Fruit fly (Drosophila melanogaster) whole organism, embryonic: Measurements from ENCODE around the gene CG46460.

Experiments
- Asciz ChIP-seq: fragments of 200-800 bp; sonication (Bioruptor generic); optimal IDR thresholded peaks from 2 replicates; lab custom pipeline; 2017; ENCODE audit warnings: missing biosample characterization, mild to moderate bottlenecking, missing genetic modification characterization, missing genetic modification reagents
- CG10543 ChIP-seq: fragments of 200-800 bp; sonication (Bioruptor generic); optimal IDR thresholded peaks from 3 replicates; lab custom pipeline; 2017; ENCODE audit warnings: missing biosample characterization, mild to moderate bottlenecking, missing genetic modification characterization, moderate library complexity
- CG10979 ChIP-seq: fragments of 200-800 bp; sonication (Bioruptor generic); optimal IDR thresholded peaks from 2 replicates; lab custom pipeline; 2018; ENCODE audit warnings: missing biosample characterization, mild to moderate bottlenecking, missing genetic modification characterization, moderate library complexity
- CG11085 ChIP-seq: fragments of 200-800 bp; sonication (Bioruptor generic); IDR thresholded peaks from 2 replicates; pipeline ENCODE4 v1.3.6; 2022; ENCODE audit warnings: missing biosample characterization, missing genetic modification characterization
- CG12071 ChIP-seq: fragments of 200-800 bp; sonication (Bioruptor generic); optimal IDR thresholded peaks from 3 replicates; lab custom pipeline; 2018; ENCODE audit warnings: missing biosample characterization, mild to moderate bottlenecking, missing genetic modification characterization
- CG12104 ChIP-seq: fragments of 200-800 bp; sonication (Bioruptor generic); optimal IDR thresholded peaks from 3 replicates; lab custom pipeline; 2016; ENCODE audit warnings: missing biosample characterization, missing genetic modification characterization
- CG13894 ChIP-seq: fragments of 200-800 bp; sonication (Bioruptor generic); optimal IDR thresholded peaks from 3 replicates; lab custom pipeline; 2018; ENCODE audit warnings: missing biosample characterization, mild to moderate bottlenecking, missing genetic modification characterization, moderate library complexity
- CG14860 ChIP-seq: fragments of 200-800 bp; sonication (Bioruptor generic); IDR thresholded peaks from 3 replicates; pipeline ENCODE4 v1.3.6; 2022; ENCODE audit warnings: missing biosample characterization, missing genetic modification characterization; ENCODE audit not compliant: partially characterized antibody
- CG15073 ChIP-seq: fragments of 200-800 bp; sonication (Bioruptor generic); optimal IDR thresholded peaks from 2 replicates; lab custom pipeline; 2016; ENCODE audit warnings: missing biosample characterization, missing genetic modification characterization
- CG15479 ChIP-seq: fragments of 200-800 bp; sonication (Bioruptor generic); optimal IDR thresholded peaks from 3 replicates; lab custom pipeline; 2019; ENCODE audit warnings: missing biosample characterization, mild to moderate bottlenecking, missing genetic modification characterization, moderate library complexity
- CG16863 ChIP-seq: fragments of 200-800 bp; sonication (Bioruptor generic); optimal IDR thresholded peaks from 3 replicates; lab custom pipeline; 2016; ENCODE audit warnings: missing biosample characterization, missing genetic modification characterization
- CG2116 ChIP-seq: fragments of 200-800 bp; sonication (Bioruptor generic); optimal IDR thresholded peaks from 3 replicates; lab custom pipeline; 2018; ENCODE audit warnings: missing biosample characterization, mild to moderate bottlenecking, missing genetic modification characterization
- CG2712 ChIP-seq: fragments of 200-800 bp; optimal IDR thresholded peaks from 3 replicates; lab custom pipeline; 2019; ENCODE audit warnings: missing biosample characterization, mild to moderate bottlenecking, missing genetic modification characterization, moderate library complexity
- CG4404 ChIP-seq: fragments of 200-800 bp; sonication (Bioruptor generic); IDR thresholded peaks from 2 replicates; pipeline ENCODE4 v1.3.6; 2022; ENCODE audit warnings: missing biosample characterization, missing genetic modification characterization
- CG8281 ChIP-seq: fragments of 200-800 bp; sonication (Bioruptor generic); optimal IDR thresholded peaks from 2 replicates; lab custom pipeline; 2018; ENCODE audit warnings: missing biosample characterization, mild to moderate bottlenecking, missing genetic modification characterization, moderate library complexity
- CG8290 ChIP-seq, 3 experiments: fragments of 200-800 bp; sonication (Bioruptor generic); optimal IDR thresholded peaks; 2 replicates each; lab custom pipeline; 2016 to 2019; ENCODE audit warnings: missing biosample characterization in 3 of 3, missing genetic modification characterization in 3 of 3, mild to moderate bottlenecking in 2 of 3, moderate library complexity in 1 of 3
- CG8359 ChIP-seq: fragments of 200-800 bp; sonication (Bioruptor generic); optimal IDR thresholded peaks from 2 replicates; lab custom pipeline; 2017; ENCODE audit warnings: missing biosample characterization, mild to moderate bottlenecking, missing genetic modification characterization, borderline replicate concordance
- CG8478 ChIP-seq: fragments of >200 bp; optimal IDR thresholded peaks from 2 replicates; lab custom pipeline; 2018
- CG8924 ChIP-seq: fragments of 200-800 bp; optimal IDR thresholded peaks from 3 replicates; lab custom pipeline; 2019; ENCODE audit warnings: missing biosample characterization, mild to moderate bottlenecking, missing genetic modification characterization, moderate library complexity
- CG9727 ChIP-seq: fragments of 200-800 bp; sonication (Bioruptor generic); optimal IDR thresholded peaks from 3 replicates; lab custom pipeline; 2017; ENCODE audit warnings: missing biosample characterization, mild to moderate bottlenecking, missing genetic modification characterization
- CrebB ChIP-seq: fragments of 200-800 bp; sonication (Bioruptor generic); optimal IDR thresholded peaks from 3 replicates; lab custom pipeline; 2018; ENCODE audit warnings: missing biosample characterization, mild to moderate bottlenecking, missing genetic modification characterization
- Deaf1 ChIP-seq: fragments of 200-800 bp; optimal IDR thresholded peaks from 3 replicates; lab custom pipeline; 2019; ENCODE audit warnings: missing biosample characterization, mild to moderate bottlenecking, missing genetic modification characterization, moderate library complexity
- Dek ChIP-seq: fragments of 200-800 bp; sonication (Bioruptor generic); optimal IDR thresholded peaks from 3 replicates; lab custom pipeline; 2019; ENCODE audit warnings: missing biosample characterization, mild to moderate bottlenecking, missing genetic modification characterization, moderate library complexity
- HLHmδ ChIP-seq: fragments of 200-800 bp; sonication (Bioruptor generic); optimal IDR thresholded peaks from 2 replicates; lab custom pipeline; 2018; ENCODE audit warnings: missing biosample characterization, mild to moderate bottlenecking, missing genetic modification characterization, moderate library complexity
- Hand ChIP-seq: fragments of 200-800 bp; sonication (Bioruptor generic); optimal IDR thresholded peaks from 2 replicates; lab custom pipeline; 2017; ENCODE audit warnings: mild to moderate bottlenecking, missing biosample characterization, missing genetic modification reagents, missing genetic modification characterization
- Hmx ChIP-seq: fragments of 200-800 bp; sonication (Bioruptor generic); optimal IDR thresholded peaks from 2 replicates; lab custom pipeline; 2016; ENCODE audit warnings: missing biosample characterization, missing genetic modification characterization
- Med ChIP-seq: fragments of 200-800 bp; sonication (Bioruptor generic); peaks from one replicate; lab custom pipeline; 2016; ENCODE audit warnings: missing biosample characterization, missing genetic modification characterization, mild to moderate bottlenecking, inconsistent platforms, moderate library complexity
- NC2β ChIP-seq: fragments of 200-800 bp; sonication (Bioruptor generic); optimal IDR thresholded peaks from 2 replicates; lab custom pipeline; 2016; ENCODE audit warnings: missing biosample characterization, missing genetic modification characterization
- NFAT ChIP-seq: fragments of 200-800 bp; sonication (Bioruptor generic); IDR thresholded peaks from 2 replicates; pipeline ENCODE4 v1.3.6; 2022; ENCODE audit warnings: missing biosample characterization, missing genetic modification characterization
- Six4 ChIP-seq: fragments of 200-800 bp; sonication (Bioruptor generic); optimal IDR thresholded peaks from 2 replicates; lab custom pipeline; 2016; ENCODE audit warnings: missing biosample characterization, missing genetic modification characterization
- Trl ChIP-seq, 3 experiments: fragments of >200 bp in 2 of 3; fragments of 200-800 bp in 1 of 3; sonication (Bioruptor generic) in 1 of 3; optimal IDR thresholded peaks; 2 replicates in 1 of 3; 3 replicates in 2 of 3; lab custom pipeline; 2016 to 2017; ENCODE audit warnings: missing biosample characterization in 1 of 3, missing genetic modification characterization in 1 of 3
- abd-A ChIP-seq: fragments of 200-800 bp; sonication (Bioruptor generic); optimal IDR thresholded peaks from 3 replicates; lab custom pipeline; 2019; ENCODE audit warnings: missing biosample characterization, mild to moderate bottlenecking, missing genetic modification characterization, moderate library complexity
- ap ChIP-seq: fragments of 200-800 bp; sonication (Bioruptor generic); IDR thresholded peaks from 2 replicates; pipeline ENCODE4 v1.3.6; 2022; ENCODE audit warnings: missing biosample characterization, missing genetic modification characterization
- cato ChIP-seq: fragments of 200-800 bp; sonication (Bioruptor generic); optimal IDR thresholded peaks from 2 replicates; lab custom pipeline; 2016; ENCODE audit warnings: missing biosample characterization, missing genetic modification characterization, borderline replicate concordance
- chinmo ChIP-seq: fragments of 200-800 bp; sonication (Bioruptor generic); IDR thresholded peaks from 4 replicates; pipeline ENCODE4 v1.3.6; 2022; ENCODE audit warnings: missing biosample characterization, missing genetic modification characterization; ENCODE audit not compliant: partially characterized antibody
- fd102C ChIP-seq: fragments of 200-800 bp; sonication (Bioruptor generic); optimal IDR thresholded peaks from 2 replicates; lab custom pipeline; 2018; ENCODE audit warnings: missing biosample characterization, mild to moderate bottlenecking, missing genetic modification characterization, moderate library complexity
- fd64A ChIP-seq: fragments of 200-800 bp; sonication (Bioruptor generic); optimal IDR thresholded peaks from 3 replicates; lab custom pipeline; 2018; ENCODE audit warnings: missing biosample characterization, mild to moderate bottlenecking, missing genetic modification characterization
- hb ChIP-seq: fragments of 200-800 bp; sonication (Bioruptor generic); IDR thresholded peaks from 3 replicates; pipeline ENCODE4 v1.3.6; 2022; ENCODE audit warnings: missing biosample characterization, missing genetic modification characterization; ENCODE audit not compliant: partially characterized antibody
- kni ChIP-seq: fragments of 200-800 bp; sonication (Bioruptor generic); optimal IDR thresholded peaks from 3 replicates; lab custom pipeline; 2017; ENCODE audit warnings: mild to moderate bottlenecking, missing biosample characterization, missing genetic modification reagents, missing genetic modification characterization
- nerfin-2 ChIP-seq: fragments of 200-800 bp; sonication (Bioruptor generic); IDR thresholded peaks from 2 replicates; pipeline ENCODE4 v1.3.6; 2022; ENCODE audit warnings: missing biosample characterization, missing genetic modification characterization; ENCODE audit not compliant: partially characterized antibody
- rib ChIP-seq: fragments of 200-800 bp; sonication (Bioruptor generic); IDR thresholded peaks from 2 replicates; pipeline ENCODE4 v1.3.6; 2022; ENCODE audit warnings: missing biosample characterization, missing genetic modification characterization
- schlank ChIP-seq: fragments of 200-800 bp; sonication (Bioruptor generic); optimal IDR thresholded peaks from 2 replicates; lab custom pipeline; 2018; ENCODE audit warnings: missing biosample characterization, mild to moderate bottlenecking, missing genetic modification characterization
- scrt ChIP-seq: fragments of 200-800 bp; sonication (Bioruptor generic); optimal IDR thresholded peaks from 2 replicates; lab custom pipeline; 2018; ENCODE audit warnings: missing biosample characterization, mild to moderate bottlenecking, missing genetic modification characterization, moderate library complexity
- tgo ChIP-seq: fragments of 200-800 bp; sonication (Bioruptor generic); IDR thresholded peaks from 3 replicates; pipeline ENCODE4 v1.3.6; 2022; ENCODE audit warnings: missing biosample characterization, missing genetic modification characterization
- z ChIP-seq: fragments of 200-800 bp; sonication (Bioruptor generic); IDR thresholded peaks from 3 replicates; pipeline ENCODE4 v1.3.6; 2022; ENCODE audit warnings: missing biosample characterization, missing genetic modification characterization

The CG46460 gene

dm6 chr3L:4238195-4238594, 11.1 kb upstream of the CG46460 start (continued):
- no peak for TF ChIP-seq scrt (GFP tag; lab: Kevin White, UChicago)
- TF ChIP-seq fd102C (GFP tag; lab: Kevin White, UChicago) = no peak
- TF ChIP-seq Six4 (GFP tag; lab: Kevin White, UChicago) = no peak
- no peak for TF ChIP-seq CG12071 (GFP tag; lab: Kevin White, UChicago)
- TF ChIP-seq fd64A (GFP tag; lab: Kevin White, UChicago) = no peak
- TF ChIP-seq CG9727 (GFP tag; lab: Kevin White, UChicago) = no peak
- no peak for TF ChIP-seq CG15073
- no peak for TF ChIP-seq nerfin-2 (GFP tag; lab: Robert Waterston, UW)
- peak; percentile 12; the same call in 1 of the 2 replicates for TF ChIP-seq CG4404 (GFP tag; lab: Robert Waterston, UW)

dm6 chr3L:4236097-4236572, 9.0 kb upstream of the CG46460 start, which contains the start of gene ImpL2:
Gene ImpL2, minus strand, starts transcription at chr3L:4236147.
- peak; percentile 36 for TF ChIP-seq Med
- TF ChIP-seq CG8924 (tag; lab: Kevin White, UChicago) = no peak
- peak; percentile 45 for TF ChIP-seq abd-A
- TF ChIP-seq CG8281 (tag; lab: Kevin White, UChicago) = peak; percentile 79
- TF ChIP-seq Deaf1 = peak; percentile 93
- no peak for TF ChIP-seq kni (GFP tag; lab: Kevin White, UChicago)
- TF ChIP-seq CG13894 (tag; lab: Kevin White, UChicago) = peak; percentile 91
- TF ChIP-seq CG12104 = no peak
- no peak for TF ChIP-seq NC2β (GFP tag; lab: Kevin White, UChicago)
- peak; percentile 79 for TF ChIP-seq scrt (GFP tag; lab: Kevin White, UChicago)
- TF ChIP-seq CG2116 (GFP tag; lab: Kevin White, UChicago) = no peak

- TF ChIP-seq kni (GFP tag; lab: Kevin White, UChicago) = peak; percentile 19
- no peak for TF ChIP-seq Asciz (GFP tag; lab: Kevin White, UChicago)
- TF ChIP-seq CG14860 (GFP tag; lab: Robert Waterston, UW) = no peak
- TF ChIP-seq CrebB = no peak
- TF ChIP-seq CG8290 (GFP tag; optimal IDR thresholded peaks at IDR 0.05; lab: Kevin White, UChicago) = no peak
- peak in 1 of 2 experiments; percentile 10 for TF ChIP-seq CG8290 (tag; optimal IDR thresholded peaks at IDR 0.05; lab: Kevin White, UChicago)
- no peak for TF ChIP-seq rib
- TF ChIP-seq Hand (GFP tag; lab: Kevin White, UChicago) = no peak
- TF ChIP-seq ap (GFP tag; lab: Robert Waterston, UW) = no peak
- no peak for TF ChIP-seq hb (GFP tag; lab: Robert Waterston, UW)
- TF ChIP-seq CG10979 (tag; lab: Kevin White, UChicago) = no peak
- no peak for TF ChIP-seq CG8359 (GFP tag; lab: Kevin White, UChicago)
- TF ChIP-seq Dek (tag; lab: Kevin White, UChicago) = no peak
- peak; percentile 8 for TF ChIP-seq CG10543 (GFP tag; lab: Kevin White, UChicago)
- TF ChIP-seq NFAT (GFP tag; lab: Robert Waterston, UW) = no peak
- TF ChIP-seq Hmx (GFP tag; lab: Kevin White, UChicago) = no peak
- no peak for TF ChIP-seq CG15479 (GFP tag; lab: Kevin White, UChicago)
- peak; percentile 92 for TF ChIP-seq CG8478 (lab: Kevin White, UChicago)
- peak; percentile 36 for TF ChIP-seq HLHmδ (GFP tag; lab: Kevin White, UChicago)
- TF ChIP-seq z (GFP tag; lab: Robert Waterston, UW) = peak; percentile 89
- TF ChIP-seq abd-A = peak; percentile 28
- TF ChIP-seq CG2712 (tag; lab: Kevin White, UChicago) = no peak
- TF ChIP-seq cato = no peak
- TF ChIP-seq chinmo (GFP tag; lab: Robert Waterston, UW) = peak; percentile 83; the same call in 1 of the 4 replicates
- TF ChIP-seq CG11085 (GFP tag; lab: Robert Waterston, UW) = no peak
- TF ChIP-seq tgo (GFP tag; lab: Robert Waterston, UW) = no peak
- no peak for TF ChIP-seq schlank (tag; lab: Kevin White, UChicago)
- TF ChIP-seq CG16863 (GFP tag; lab: Kevin White, UChicago) = no peak
- peak; percentile 54 to 69 for TF ChIP-seq Trl (optimal IDR thresholded peaks at IDR 0.05; lab: Kevin White, UChicago)
- no peak for TF ChIP-seq Trl (GFP tag; optimal IDR thresholded peaks at IDR 0.05; lab: Kevin White, UChicago)
Measured at dm6 chr3L:4233603-4234277, 6.6 kb upstream of the CG46460 start.
